Fruit fly (Drosophila melanogaster): Measurements from ENCODE around the gene Nepl5.

The Nepl5 gene

DNA sequence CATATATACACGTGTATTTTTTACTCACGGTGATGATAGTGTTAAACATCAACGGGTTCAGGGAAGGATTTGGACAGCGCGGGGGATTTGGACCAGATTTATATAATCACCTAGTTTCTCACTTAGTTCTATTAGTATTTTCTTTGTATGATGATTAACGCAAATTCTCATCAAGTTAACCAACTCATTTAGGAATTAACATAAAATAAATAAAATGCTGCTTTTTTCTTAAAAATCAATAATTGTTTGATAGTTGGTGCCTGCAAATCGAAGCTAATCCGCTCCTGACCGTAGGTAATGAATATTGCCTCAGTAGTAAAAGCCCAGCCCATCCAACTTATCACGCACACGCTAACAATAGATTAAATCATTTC is 29.3 kb upstream of the Nepl5 start (continued):
- TF ChIP-seq org-1 (GFP tag; optimal IDR thresholded peaks at IDR 0.05) (peak; percentile 78), dysf (GFP tag; IDR thresholded peaks at IDR 0.05) (peak; percentile 94), slou (GFP tag; optimal IDR thresholded peaks at IDR 0.05) (peak; percentile 80), dmrt99B (tag; optimal IDR thresholded peaks at IDR 0.05) (peak; percentile 92), CG7987 (GFP tag; optimal IDR thresholded peaks at IDR 0.05) (peak; percentile 48), schlank (tag; optimal IDR thresholded peaks at IDR 0.05) (peak; percentile 79), trem (tag; optimal IDR thresholded peaks at IDR 0.05) (peak; percentile 16), jumu (GFP tag; optimal IDR thresholded peaks at IDR 0.05) (peak; percentile 76), E2f1 (GFP tag; IDR thresholded peaks at IDR 0.05) (peak; percentile 85), Camta (GFP tag; optimal IDR thresholded peaks at IDR 0.05) (peak; percentile 64), CG10462 (GFP tag; optimal IDR thresholded peaks at IDR 0.05) (peak; percentile 68), Bteb2 (GFP tag; optimal IDR thresholded peaks at IDR 0.05) (peak; percentile 80), lola (GFP tag; optimal IDR thresholded peaks at IDR 0.05) (peak in 1 of 3 experiments; percentile 35), btn (GFP tag; optimal IDR thresholded peaks at IDR 0.05) (peak; percentile 15), peb (GFP tag; IDR thresholded peaks at IDR 0.05) (peak; percentile 83), H2.0 (GFP tag; IDR thresholded peaks at IDR 0.05) (peak; percentile 72), CG1647 (GFP tag; optimal IDR thresholded peaks at IDR 0.05) (peak; percentile 69), yki (optimal IDR thresholded peaks at IDR 0.05) (no peak), CG2875 (GFP tag; optimal IDR thresholded peaks at IDR 0.05) (no peak), tgo (GFP tag; IDR thresholded peaks at IDR 0.05) (peak; percentile 88), lov (optimal IDR thresholded peaks at IDR 0.05) (no peak), lov (GFP tag; IDR thresholded peaks at IDR 0.05) (no peak), sisA (GFP tag; IDR thresholded peaks at IDR 0.05) (peak; percentile 91), PHDP (tag; optimal IDR thresholded peaks at IDR 0.05) (peak; percentile 83), pum (GFP tag; optimal IDR thresholded peaks at IDR 0.05) (peak; percentile 83), fu2 (GFP tag; optimal IDR thresholded peaks at IDR 0.05) (peak; percentile 77), h (optimal IDR thresholded peaks at IDR 0.05) (no peak), cad (GFP tag; optimal IDR thresholded peaks at IDR 0.05) (no peak), Dek (tag; optimal IDR thresholded peaks at IDR 0.05) (peak; percentile 93), az2 (GFP tag; optimal IDR thresholded peaks at IDR 0.05) (peak; percentile 68), CG3281 (GFP tag; optimal IDR thresholded peaks at IDR 0.05) (peak; percentile 90), CG30431 (GFP tag; optimal IDR thresholded peaks at IDR 0.05) (peak; percentile 48), CG13624 (GFP tag; optimal IDR thresholded peaks at IDR 0.05) (peak; percentile 86), ssp (GFP tag; IDR thresholded peaks at IDR 0.05) (peak; percentile 81), so (GFP tag; IDR thresholded peaks at IDR 0.05) (peak; percentile 79; the same call in 1 of the 3 replicates), CG18011 (GFP tag; optimal IDR thresholded peaks at IDR 0.05) (peak; percentile 55), corto (GFP tag; optimal IDR thresholded peaks at IDR 0.05) (no peak), CG7963 (GFP tag; IDR thresholded peaks at IDR 0.05; ENCODE audit: partially characterized antibody) (no peak), BtbVII (GFP tag; optimal IDR thresholded peaks at IDR 0.05) (peak; percentile 83), Lim3 (GFP tag; IDR thresholded peaks at IDR 0.05) (peak; percentile 65), CG14860 (GFP tag; IDR thresholded peaks at IDR 0.05; ENCODE audit: partially characterized antibody) (no peak), bowl (GFP tag; IDR thresholded peaks at IDR 0.05) (no peak), scrt (GFP tag; optimal IDR thresholded peaks at IDR 0.05) (peak; percentile 77), sd (tag; optimal IDR thresholded peaks at IDR 0.05) (peak; percentile 75), CG8290 (GFP tag; optimal IDR thresholded peaks at IDR 0.05) (peak; percentile 33), CG8290 (tag; optimal IDR thresholded peaks at IDR 0.05) (no peak), Rfx (GFP tag; IDR thresholded peaks at IDR 0.05) (peak; percentile 94), CG15479 (GFP tag; optimal IDR thresholded peaks at IDR 0.05) (no peak), jing (GFP tag; optimal IDR thresholded peaks at IDR 0.05) (peak; percentile 53), Atf-2 (GFP tag; optimal IDR thresholded peaks at IDR 0.05) (peak; percentile 42), D19B (GFP tag; optimal IDR thresholded peaks at IDR 0.05) (peak; percentile 79), wor (GFP tag; IDR thresholded peaks at IDR 0.05) (peak; percentile 74), gcm2 (GFP tag; optimal IDR thresholded peaks at IDR 0.05) (no peak)

Measured in whole organism, embryonic.